Fruit fly (Drosophila melanogaster) whole organism, embryonic: ENCODE measurements around the gene CG32681.

Experiments used
- Antp ChIP-seq: fragments of 200-800 bp; sonication (Bioruptor generic); optimal IDR thresholded peaks from 3 replicates; lab custom pipeline; 2016; ENCODE audit warnings: missing biosample characterization, missing genetic modification characterization
- CG10209 ChIP-seq: fragments of 200-800 bp; sonication (Bioruptor generic); optimal IDR thresholded peaks from 3 replicates; lab custom pipeline; 2017; ENCODE audit warnings: missing biosample characterization, mild to moderate bottlenecking, missing genetic modification characterization, missing genetic modification reagents
- CG12104 ChIP-seq: fragments of 200-800 bp; sonication (Bioruptor generic); optimal IDR thresholded peaks from 3 replicates; lab custom pipeline; 2016; ENCODE audit warnings: missing biosample characterization, missing genetic modification characterization
- CG14050 ChIP-seq: fragments of 200-800 bp; sonication (Bioruptor generic); IDR thresholded peaks from 3 replicates; pipeline ENCODE4 v1.3.6; 2022; ENCODE audit warnings: missing biosample characterization, missing genetic modification characterization
- CG15269 ChIP-seq: fragments of 200-800 bp; sonication (Bioruptor generic); optimal IDR thresholded peaks from 2 replicates; lab custom pipeline; 2018; ENCODE audit warnings: missing biosample characterization, mild to moderate bottlenecking, missing genetic modification characterization, moderate library complexity
- CG1647 ChIP-seq: fragments of 200-800 bp; sonication (Bioruptor generic); optimal IDR thresholded peaks from 3 replicates; lab custom pipeline; 2016; ENCODE audit warnings: missing biosample characterization, missing genetic modification characterization
- CG16779 ChIP-seq: fragments of 200-800 bp; sonication (Bioruptor generic); IDR thresholded peaks from 2 replicates; pipeline ENCODE4 v1.3.6; 2022; ENCODE audit warnings: missing biosample characterization, missing genetic modification characterization
- CG17328 ChIP-seq: fragments of 200-800 bp; sonication (Bioruptor generic); IDR thresholded peaks from 2 replicates; pipeline ENCODE4 v1.3.6; 2022; ENCODE audit warnings: missing biosample characterization, missing genetic modification characterization
- CG2889 ChIP-seq: fragments of 200-800 bp; sonication (Bioruptor generic); IDR thresholded peaks from 3 replicates; pipeline ENCODE4 v1.3.6; 2022; ENCODE audit warnings: missing biosample characterization, missing genetic modification characterization
- CG3847 ChIP-seq: fragments of 200-800 bp; sonication (Bioruptor generic); IDR thresholded peaks from 2 replicates; pipeline ENCODE4 v1.3.6; 2022; ENCODE audit warnings: missing biosample characterization, missing genetic modification characterization
- CG4282 ChIP-seq: fragments of 200-800 bp; sonication (Bioruptor generic); optimal IDR thresholded peaks from 2 replicates; lab custom pipeline; 2016; ENCODE audit warnings: missing biosample characterization, missing genetic modification characterization
- CG7556 ChIP-seq: fragments of 200-800 bp; sonication (Bioruptor generic); optimal IDR thresholded peaks from 2 replicates; lab custom pipeline; 2017; ENCODE audit warnings: missing biosample characterization, mild to moderate bottlenecking, missing genetic modification characterization
- CG8281 ChIP-seq: fragments of 200-800 bp; sonication (Bioruptor generic); optimal IDR thresholded peaks from 2 replicates; lab custom pipeline; 2018; ENCODE audit warnings: missing biosample characterization, mild to moderate bottlenecking, missing genetic modification characterization, moderate library complexity
- CG9609 ChIP-seq: fragments of 200-800 bp; sonication (Bioruptor generic); optimal IDR thresholded peaks from 3 replicates; lab custom pipeline; 2016; ENCODE audit warnings: missing biosample characterization, missing genetic modification characterization
- Camta ChIP-seq: fragments of 200-800 bp; sonication (Bioruptor generic); optimal IDR thresholded peaks from 2 replicates; lab custom pipeline; 2016; ENCODE audit warnings: missing biosample characterization, missing genetic modification characterization
- Dbx ChIP-seq: fragments of 200-800 bp; sonication (Bioruptor generic); IDR thresholded peaks from 3 replicates; pipeline ENCODE4 v1.3.6; 2022; ENCODE audit warnings: missing biosample characterization, missing genetic modification characterization
- Doc3 ChIP-seq: fragments of 200-800 bp; sonication (Bioruptor generic); IDR thresholded peaks from 3 replicates; pipeline ENCODE4 v1.3.6; 2022; ENCODE audit warnings: missing biosample characterization, missing genetic modification characterization; ENCODE audit not compliant: partially characterized antibody
- Ets65A ChIP-seq: fragments of 200-800 bp; sonication (Bioruptor generic); peaks from one replicate; lab custom pipeline; 2016; ENCODE audit warnings: missing biosample characterization, missing genetic modification characterization
- GATAe ChIP-seq: fragments of 200-800 bp; sonication (Bioruptor generic); conservative IDR thresholded peaks from 2 replicates; pipeline ENCODE4 v1.3.6; 2022; ENCODE audit warnings: missing biosample characterization, missing genetic modification characterization
- HLH4C ChIP-seq: fragments of 200-800 bp; sonication (Bioruptor generic); IDR thresholded peaks from 3 replicates; pipeline ENCODE4 v1.3.6; 2022; ENCODE audit warnings: missing biosample characterization, missing genetic modification characterization; ENCODE audit not compliant: partially characterized antibody
- HmgZ ChIP-seq: fragments of 200-800 bp; sonication (Bioruptor generic); optimal IDR thresholded peaks from 2 replicates; lab custom pipeline; 2018; ENCODE audit warnings: missing biosample characterization, mild to moderate bottlenecking, missing genetic modification characterization
- Lim3 ChIP-seq: fragments of 200-800 bp; sonication (Bioruptor generic); IDR thresholded peaks from 2 replicates; pipeline ENCODE4 v1.3.6; 2022; ENCODE audit warnings: missing biosample characterization, missing genetic modification characterization
- MTF-1 ChIP-seq: fragments of 200-800 bp; sonication (Bioruptor generic); optimal IDR thresholded peaks from 2 replicates; lab custom pipeline; 2018; ENCODE audit warnings: missing biosample characterization, mild to moderate bottlenecking, missing genetic modification characterization, borderline replicate concordance
- NFAT ChIP-seq: fragments of 200-800 bp; sonication (Bioruptor generic); IDR thresholded peaks from 2 replicates; pipeline ENCODE4 v1.3.6; 2022; ENCODE audit warnings: missing biosample characterization, missing genetic modification characterization
- Opbp ChIP-seq: fragments of 200-800 bp; sonication (Bioruptor generic); IDR thresholded peaks from 3 replicates; pipeline ENCODE4 v1.3.6; 2022; ENCODE audit warnings: missing biosample characterization, missing genetic modification characterization; ENCODE audit not compliant: partially characterized antibody
- Pdp1 ChIP-seq, 2 experiments: fragments of 200-800 bp; sonication (Bioruptor generic); optimal IDR thresholded peaks; 3 replicates each; lab custom pipeline; 2016; ENCODE audit warnings: missing biosample characterization in 2 of 2, missing genetic modification characterization in 2 of 2, mild to moderate bottlenecking in 1 of 2, moderate library complexity in 1 of 2
- Sry-δ ChIP-seq: fragments of 200-800 bp; sonication (Bioruptor generic); optimal IDR thresholded peaks from 2 replicates; lab custom pipeline; 2016; ENCODE audit warnings: missing biosample characterization, missing genetic modification characterization
- Xbp1 ChIP-seq: fragments of 200-800 bp; sonication (Bioruptor generic); optimal IDR thresholded peaks from 3 replicates; lab custom pipeline; 2016; ENCODE audit warnings: missing biosample characterization, mild to moderate bottlenecking, missing genetic modification characterization
- YL-1 ChIP-seq: fragments of 200-800 bp; sonication (Bioruptor generic); optimal IDR thresholded peaks from 3 replicates; lab custom pipeline; 2017; ENCODE audit warnings: missing biosample characterization, mild to moderate bottlenecking, missing genetic modification characterization
- ab ChIP-seq: fragments of 200-800 bp; sonication (Bioruptor generic); optimal IDR thresholded peaks from 2 replicates; lab custom pipeline; 2016; ENCODE audit warnings: missing biosample characterization, missing genetic modification characterization
- ato ChIP-seq: fragments of 200-800 bp; sonication (Bioruptor generic); IDR thresholded peaks from 2 replicates; pipeline ENCODE4 v1.3.6; 2022; ENCODE audit warnings: missing biosample characterization, missing genetic modification characterization; ENCODE audit not compliant: partially characterized antibody
- br ChIP-seq: fragments of >200 bp; optimal IDR thresholded peaks from 2 replicates; lab custom pipeline; 2017
- crc ChIP-seq: fragments of 200-800 bp; sonication (Bioruptor generic); optimal IDR thresholded peaks from 2 replicates; lab custom pipeline; 2016; ENCODE audit warnings: missing biosample characterization, missing genetic modification characterization
- cwo ChIP-seq: fragments of 200-800 bp; sonication (Bioruptor generic); optimal IDR thresholded peaks from 3 replicates; lab custom pipeline; 2017; ENCODE audit warnings: missing biosample characterization, missing genetic modification characterization, mild to moderate bottlenecking, moderate library complexity, missing genetic modification reagents
- esg ChIP-seq: fragments of 200-800 bp; sonication (Bioruptor generic); conservative IDR thresholded peaks from 2 replicates; pipeline ENCODE4 v1.3.6; 2022; ENCODE audit warnings: missing biosample characterization, missing genetic modification characterization
- fu2 ChIP-seq: fragments of 200-800 bp; sonication (Bioruptor generic); optimal IDR thresholded peaks from 2 replicates; lab custom pipeline; 2016; ENCODE audit warnings: missing biosample characterization, missing genetic modification characterization
- gro ChIP-seq: fragments of 200-800 bp; sonication (Bioruptor generic); optimal IDR thresholded peaks from 2 replicates; lab custom pipeline; 2016; ENCODE audit warnings: missing biosample characterization, missing genetic modification characterization
- gt ChIP-seq: fragments of 200-800 bp; sonication (Bioruptor generic); IDR thresholded peaks from 2 replicates; pipeline ENCODE4 v1.3.6; 2022; ENCODE audit warnings: missing biosample characterization, missing genetic modification characterization
- h ChIP-seq: fragments of >200 bp; optimal IDR thresholded peaks from 2 replicates; lab custom pipeline; 2017
- hbn ChIP-seq: fragments of 200-800 bp; sonication (Bioruptor generic); IDR thresholded peaks from 2 replicates; pipeline ENCODE4 v1.3.6; 2022; ENCODE audit warnings: missing biosample characterization, missing genetic modification characterization; ENCODE audit not compliant: partially characterized antibody
- jing ChIP-seq: fragments of 200-800 bp; sonication (Bioruptor generic); optimal IDR thresholded peaks from 2 replicates; lab custom pipeline; 2018; ENCODE audit warnings: missing biosample characterization, mild to moderate bottlenecking, missing genetic modification characterization
- kah ChIP-seq: fragments of 200-800 bp; sonication (Bioruptor generic); optimal IDR thresholded peaks from 2 replicates; lab custom pipeline; 2018; ENCODE audit warnings: missing biosample characterization, mild to moderate bottlenecking, missing genetic modification characterization
- kay ChIP-seq: fragments of 200-800 bp; sonication (Bioruptor generic); optimal IDR thresholded peaks from 2 replicates; lab custom pipeline; 2016; ENCODE audit warnings: missing biosample characterization, missing genetic modification characterization
- lola ChIP-seq, 3 experiments: fragments of >200 bp in 2 of 3; fragments of 200-800 bp in 1 of 3; sonication (Bioruptor generic) in 1 of 3; optimal IDR thresholded peaks; 2 replicates each; lab custom pipeline; 2017 to 2019; ENCODE audit warnings: missing biosample characterization in 3 of 3, missing genetic modification characterization in 3 of 3, mild to moderate bottlenecking in 1 of 3, moderate library complexity in 1 of 3
- pita ChIP-seq: fragments of 200-800 bp; sonication (Bioruptor generic); optimal IDR thresholded peaks from 2 replicates; lab custom pipeline; 2017; ENCODE audit warnings: missing biosample characterization, mild to moderate bottlenecking, missing genetic modification characterization
- pnt ChIP-seq: fragments of 200-800 bp; sonication (Bioruptor generic); optimal IDR thresholded peaks from 3 replicates; lab custom pipeline; 2016; ENCODE audit warnings: missing biosample characterization, missing genetic modification characterization
- pzg ChIP-seq: fragments of 200-800 bp; sonication (Bioruptor generic); optimal IDR thresholded peaks from 3 replicates; lab custom pipeline; 2018; ENCODE audit warnings: missing biosample characterization, mild to moderate bottlenecking, missing genetic modification characterization, moderate library complexity
- ro ChIP-seq: fragments of 200-800 bp; sonication (Bioruptor generic); IDR thresholded peaks from 2 replicates; pipeline ENCODE4 v1.3.6; 2022; ENCODE audit warnings: missing biosample characterization, missing genetic modification characterization
- sob ChIP-seq: fragments of 200-800 bp; sonication (Bioruptor generic); IDR thresholded peaks from 2 replicates; pipeline ENCODE4 v1.3.6; 2022; ENCODE audit warnings: missing biosample characterization, missing genetic modification characterization
- tin ChIP-seq: fragments of 200-800 bp; sonication (Bioruptor generic); optimal IDR thresholded peaks from 3 replicates; lab custom pipeline; 2016; ENCODE audit warnings: missing biosample characterization, missing genetic modification characterization
- trem ChIP-seq: fragments of 200-800 bp; optimal IDR thresholded peaks from 3 replicates; lab custom pipeline; 2019; ENCODE audit warnings: missing biosample characterization, mild to moderate bottlenecking, missing genetic modification characterization, moderate library complexity
- wdn ChIP-seq: fragments of 200-800 bp; sonication (Bioruptor generic); IDR thresholded peaks from 2 replicates; pipeline ENCODE4 v1.3.6; 2022; ENCODE audit warnings: missing biosample characterization, missing genetic modification characterization

The CG32681 gene

dm6 chrX:10329659-10330289 lies 51.4 kb downstream of the CG32681 start, which contains the start of gene Gip:
TSS of gene Gip (minus strand) at chrX:10329872.
- TF ChIP-seq gro (peak; percentile 35), Pdp1 (GFP tag; optimal IDR thresholded peaks at IDR 0.05; lab: Kevin White, UChicago) (peak in 1 of 2 experiments; percentile 35), Xbp1 (GFP tag; lab: Kevin White, UChicago) (no peak), pzg (GFP tag; lab: Kevin White, UChicago) (peak; percentile 10), kay (GFP tag; lab: Kevin White, UChicago) (no peak), br (lab: Kevin White, UChicago) (no peak), lola (GFP tag; optimal IDR thresholded peaks at IDR 0.05; lab: Kevin White, UChicago) (no peak), CG12104 (GFP tag; lab: Kevin White, UChicago) (no peak), Antp (GFP tag; lab: Kevin White, UChicago) (no peak), CG8281 (tag; lab: Kevin White, UChicago) (no peak), pita (peak; percentile 2), Camta (GFP tag; lab: Kevin White, UChicago) (no peak), CG7556 (no peak), ab (GFP tag; lab: Kevin White, UChicago) (no peak), CG9609 (GFP tag; lab: Kevin White, UChicago) (no peak), HLH4C (GFP tag; lab: Robert Waterston, UW) (no peak), CG4282 (GFP tag; lab: Kevin White, UChicago) (no peak), HmgZ (tag; lab: Kevin White, UChicago) (peak; percentile 19), YL-1 (GFP tag; lab: Kevin White, UChicago) (peak; percentile 3), pnt (no peak), CG10209 (GFP tag; lab: Kevin White, UChicago) (no peak), CG14050 (GFP tag; lab: Robert Waterston, UW) (no peak), jing (GFP tag; lab: Kevin White, UChicago) (no peak), hbn (no peak), CG17328 (GFP tag; lab: Robert Waterston, UW) (no peak), cwo (GFP tag; lab: Kevin White, UChicago) (no peak), CG15269 (tag; lab: Kevin White, UChicago) (no peak), ro (no peak), Dbx (GFP tag; lab: Robert Waterston, UW) (peak; percentile 60; the same call in 1 of the 3 replicates), Opbp (GFP tag; lab: Robert Waterston, UW) (no peak), crc (no peak), Doc3 (no peak), kah (no peak), CG16779 (no peak), tin (GFP tag; lab: Kevin White, UChicago) (no peak), CG3847 (GFP tag; lab: Robert Waterston, UW) (no peak), Ets65A (GFP tag; lab: Kevin White, UChicago) (no peak), h (lab: Kevin White, UChicago) (no peak), Lim3 (no peak), NFAT (GFP tag; lab: Robert Waterston, UW) (no peak), MTF-1 (no peak), gt (no peak), esg (GFP tag; lab: Robert Waterston, UW) (no peak), CG1647 (no peak), GATAe (GFP tag; lab: Robert Waterston, UW) (no peak), ato (GFP tag; lab: Robert Waterston, UW) (no peak), fu2 (GFP tag; lab: Kevin White, UChicago) (no peak), sob (no peak), Sry-δ (no peak), CG2889 (GFP tag; lab: Robert Waterston, UW) (no peak), wdn (GFP tag; lab: Robert Waterston, UW) (no peak), trem (tag; lab: Kevin White, UChicago) (no peak)
